Worm (Caenorhabditis elegans) whole organism, late embryonic: ENCODE results near the gene clec-139.

Experiments used
- C08G9.2 ChIP-seq: sonication (generic microtip); optimal IDR thresholded peaks from 2 replicates; lab custom pipeline; 2016; ENCODE audit warnings: mild to moderate bottlenecking, missing genetic modification characterization, moderate library complexity, missing compliant biosample characterization
- K02D7.2 ChIP-seq: sonication (generic microtip); optimal IDR thresholded peaks from 2 replicates; lab custom pipeline; 2017; ENCODE audit warnings: mild to moderate bottlenecking, missing genetic modification characterization, missing compliant biosample characterization
- Y22D7AL.16 ChIP-seq: sonication (generic microtip); optimal IDR thresholded peaks from 2 replicates; lab custom pipeline; 2016; ENCODE audit warnings: missing genetic modification characterization, missing compliant biosample characterization
- ama-1 ChIP-seq: fragments of 150-350 bp; optimal IDR thresholded peaks from 2 replicates; lab custom pipeline; 2014
- ceh-2 ChIP-seq: sonication (generic microtip); optimal IDR thresholded peaks from 2 replicates; lab custom pipeline; 2016; ENCODE audit warnings: missing genotype, missing genetic modification characterization, missing compliant biosample characterization
- ceh-24 ChIP-seq: sonication (generic microtip); optimal IDR thresholded peaks from 2 replicates; lab custom pipeline; 2016; ENCODE audit warnings: mild to moderate bottlenecking, missing genetic modification characterization, missing compliant biosample characterization
- ceh-30 ChIP-seq: fragments of 150-350 bp; optimal IDR thresholded peaks from 2 replicates; lab custom pipeline; 2014; ENCODE audit warnings: missing biosample characterization, missing genetic modification characterization
- ceh-45 ChIP-seq: fragments of 200-800 bp; sonication (Bioruptor generic); IDR thresholded peaks from 2 replicates; pipeline ENCODE4 v1.3.6; 2022; ENCODE audit warnings: missing genetic modification reagents, missing genetic modification characterization, missing compliant biosample characterization
- elt-2 ChIP-seq: sonication (generic microtip); optimal IDR thresholded peaks from 2 replicates; lab custom pipeline; 2016; ENCODE audit warnings: missing genetic modification reagents, missing genetic modification characterization, missing compliant biosample characterization
- ets-4 ChIP-seq: sonication (generic microtip); optimal IDR thresholded peaks from 2 replicates; lab custom pipeline; 2016; ENCODE audit warnings: missing genetic modification characterization, missing compliant biosample characterization
- fkh-10 ChIP-seq: fragments of 150-350 bp; optimal IDR thresholded peaks from 2 replicates; lab custom pipeline; 2014; ENCODE audit warnings: missing biosample characterization, missing genetic modification reagents, missing genetic modification characterization
- fkh-6 ChIP-seq: sonication (generic microtip); optimal IDR thresholded peaks from 2 replicates; lab custom pipeline; 2016; ENCODE audit warnings: missing genetic modification characterization, missing compliant biosample characterization
- hlh-13 ChIP-seq: fragments of 200-800 bp; sonication (Bioruptor generic); optimal IDR thresholded peaks from 2 replicates; lab custom pipeline; 2018; ENCODE audit warnings: mild to moderate bottlenecking, missing genetic modification characterization, missing compliant biosample characterization
- hlh-6 ChIP-seq: sonication (generic microtip); optimal IDR thresholded peaks from 2 replicates; lab custom pipeline; 2016; ENCODE audit warnings: missing genotype, missing genetic modification characterization, missing compliant biosample characterization
- lin-11 ChIP-seq: fragments of 200-800 bp; sonication (Bioruptor generic); optimal IDR thresholded peaks from 2 replicates; lab custom pipeline; 2018; ENCODE audit warnings: mild to moderate bottlenecking, missing genetic modification characterization, missing compliant biosample characterization
- mec-3 ChIP-seq: sonication (generic microtip); optimal IDR thresholded peaks from 2 replicates; lab custom pipeline; 2016; ENCODE audit warnings: borderline replicate concordance, missing genetic modification characterization, missing compliant biosample characterization
- nfya-1 ChIP-seq: sonication (generic microtip); optimal IDR thresholded peaks from 2 replicates; lab custom pipeline; 2017; ENCODE audit warnings: missing genetic modification characterization, mild to moderate bottlenecking, missing compliant biosample characterization, antibody characterized with exemption, moderate library complexity
- nhr-232 ChIP-seq: sonication (generic microtip); optimal IDR thresholded peaks from 2 replicates; lab custom pipeline; 2016; ENCODE audit warnings: missing genetic modification characterization, missing compliant biosample characterization
- pag-3 ChIP-seq: sonication (generic microtip); optimal IDR thresholded peaks from 2 replicates; lab custom pipeline; 2016; ENCODE audit warnings: missing compliant biosample characterization, missing genetic modification characterization, borderline replicate concordance
- pat-9 ChIP-seq: fragments of 200-800 bp; sonication (Bioruptor generic); optimal IDR thresholded peaks from 2 replicates; lab custom pipeline; 2018; ENCODE audit warnings: mild to moderate bottlenecking, missing genetic modification characterization, moderate library complexity, missing compliant biosample characterization
- pax-1 ChIP-seq: fragments of 150-350 bp; optimal IDR thresholded peaks from 2 replicates; lab custom pipeline; 2014; ENCODE audit warnings: missing biosample characterization, missing genetic modification characterization
- pha-2 ChIP-seq: sonication (generic microtip); optimal IDR thresholded peaks from 2 replicates; lab custom pipeline; 2017; ENCODE audit warnings: mild to moderate bottlenecking, missing genetic modification characterization, missing compliant biosample characterization
- pha-4 ChIP-seq: fragments of 150-350 bp; optimal IDR thresholded peaks from 2 replicates; lab custom pipeline; 2018; ENCODE audit warnings: missing biosample characterization, missing genetic modification reagents, missing genetic modification characterization
- ref-2 ChIP-seq: sonication (generic microtip); optimal IDR thresholded peaks from 2 replicates; lab custom pipeline; 2016; ENCODE audit warnings: missing genetic modification characterization, missing compliant biosample characterization
- rnt-1 ChIP-seq: sonication (generic microtip); optimal IDR thresholded peaks from 2 replicates; lab custom pipeline; 2016; ENCODE audit warnings: missing genetic modification characterization, missing compliant biosample characterization
- sox-2 ChIP-seq: fragments of 200-800 bp; sonication (Bioruptor generic); IDR thresholded peaks from 2 replicates; pipeline ENCODE4 v1.3.6; 2022; ENCODE audit warnings: missing genetic modification reagents, missing genetic modification characterization, missing compliant biosample characterization
- sox-4 ChIP-seq: sonication (generic microtip); optimal IDR thresholded peaks from 2 replicates; lab custom pipeline; 2017; ENCODE audit warnings: mild to moderate bottlenecking, missing genetic modification characterization, inconsistent platforms, missing compliant biosample characterization
- syd-9 ChIP-seq: sonication (generic microtip); optimal IDR thresholded peaks from 2 replicates; lab custom pipeline; 2016; ENCODE audit warnings: mild to moderate bottlenecking, missing genetic modification characterization, moderate library complexity, missing compliant biosample characterization
- tbx-2 ChIP-seq: sonication (generic microtip); optimal IDR thresholded peaks from 2 replicates; lab custom pipeline; 2016; ENCODE audit warnings: missing genetic modification characterization, missing compliant biosample characterization
- ttx-3 ChIP-seq: sonication (generic microtip); optimal IDR thresholded peaks from 2 replicates; lab custom pipeline; 2016; ENCODE audit warnings: missing genetic modification reagents, missing genetic modification characterization, missing compliant biosample characterization
- unc-3 ChIP-seq, 2 experiments: fragments of 200-800 bp in 1 of 2; sonication (Bioruptor generic) in 1 of 2; sonication (generic microtip) in 1 of 2; conservative IDR thresholded peaks in 1 of 2; optimal IDR thresholded peaks in 1 of 2; 2 replicates each; pipeline versions ENCODE4 v1.3.6 to Lab custom; 2016 to 2022; ENCODE audit warnings: missing compliant biosample characterization in 2 of 2, missing genetic modification characterization in 2 of 2, missing genetic modification reagents in 1 of 2
- unc-42 ChIP-seq: sonication (generic microtip); optimal IDR thresholded peaks from 2 replicates; lab custom pipeline; 2016; ENCODE audit warnings: missing genotype, missing genetic modification characterization, missing compliant biosample characterization
- unc-55 ChIP-seq: sonication (generic microtip); optimal IDR thresholded peaks from 2 replicates; lab custom pipeline; 2017; ENCODE audit warnings: missing biosample characterization, missing genetic modification reagents, missing genetic modification characterization

The clec-139 gene

DNA sequence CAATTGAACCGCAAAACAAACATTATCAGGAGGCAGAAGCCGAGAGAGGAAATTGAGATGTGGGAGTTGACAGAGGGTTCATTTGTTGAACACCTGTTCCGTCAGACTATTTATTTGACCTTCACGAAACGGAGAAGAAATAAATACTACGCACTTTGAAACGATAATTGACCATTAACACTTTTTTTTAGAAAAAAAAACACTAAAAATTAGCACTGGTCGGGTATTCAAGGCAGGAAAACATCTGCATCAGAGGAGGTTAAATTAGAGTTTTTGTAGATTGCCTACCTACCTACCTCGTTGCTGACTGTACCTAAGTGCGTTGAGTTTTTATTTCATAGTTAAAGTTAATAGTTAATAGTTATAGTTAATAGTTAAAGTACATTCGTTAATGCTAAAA lies 28.5 kb upstream of the clec-139 start:
- no peak for TF ChIP-seq ceh-24 (tag; lab: Kevin White, UChicago)
- TF ChIP-seq pax-1 (tag; lab: Kevin White, UChicago), result peak; percentile 8
- no peak for TF ChIP-seq sox-2 (GFP tag; lab: Robert Waterston, UW)
- TF ChIP-seq ttx-3 (tag; lab: Kevin White, UChicago), result no peak
- no peak for TF ChIP-seq pag-3 (tag; lab: Kevin White, UChicago)

DNA sequence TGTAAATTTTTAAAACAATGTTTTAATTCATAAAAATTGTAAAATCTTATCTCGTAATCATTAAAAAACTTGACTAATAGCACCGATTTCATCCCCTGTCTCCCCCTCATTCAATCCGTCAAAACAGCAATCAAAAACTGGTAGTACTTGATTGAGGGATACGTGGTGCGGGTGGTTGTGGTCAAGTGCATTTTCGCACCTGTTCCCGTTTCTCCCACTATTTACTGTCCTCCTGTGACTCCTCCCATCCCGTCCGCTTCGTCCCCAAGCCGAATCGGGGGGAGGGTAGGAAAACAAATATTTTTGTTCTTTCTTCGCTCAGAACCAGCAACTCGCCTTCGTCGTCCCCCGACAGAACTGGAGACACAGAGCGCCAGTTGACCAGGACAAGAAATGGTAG lies 27.2 kb upstream of the clec-139 start, which contains the start of gene lgc-27:
Gene lgc-27 (plus strand): TSS at position 301 of the 400 bp plus-strand sequence.
- TF ChIP-seq tbx-2 (tag; lab: Kevin White, UChicago) (peak; percentile 44), Y22D7AL.16 (tag; lab: Kevin White, UChicago) (no peak), pha-2 (tag; lab: Kevin White, UChicago) (no peak), lin-11 (tag; lab: Kevin White, UChicago) (no peak), C08G9.2 (no peak)

DNA sequence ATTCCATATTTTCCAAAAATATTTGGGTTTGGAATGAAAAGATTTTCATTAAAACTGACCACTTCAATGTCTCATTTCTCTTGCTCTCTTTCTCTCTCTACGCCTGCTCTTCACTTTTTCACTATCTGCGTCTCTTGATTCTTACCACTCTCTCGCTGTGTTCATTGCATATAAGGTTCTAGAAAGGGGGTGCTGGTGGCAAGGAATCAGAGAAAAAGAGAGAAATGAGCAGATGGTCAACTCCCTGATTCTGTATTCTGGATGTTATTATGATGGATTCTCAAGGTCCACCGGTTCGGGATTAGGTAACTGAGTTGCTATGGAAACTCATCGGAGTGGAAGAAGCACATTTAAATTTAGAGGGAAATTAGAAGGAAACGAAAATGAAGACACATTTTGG lies 19.2 kb upstream of the clec-139 start:
- TF ChIP-seq hlh-13, result no peak
- peak; percentile 22 for TF ChIP-seq ref-2 (tag; lab: Kevin White, UChicago)
- peak; percentile 38 for TF ChIP-seq nfya-1 (tag; lab: Kevin White, UChicago)
- TF ChIP-seq fkh-6, result no peak
- TF ChIP-seq K02D7.2 (tag; lab: Kevin White, UChicago), result no peak

DNA sequence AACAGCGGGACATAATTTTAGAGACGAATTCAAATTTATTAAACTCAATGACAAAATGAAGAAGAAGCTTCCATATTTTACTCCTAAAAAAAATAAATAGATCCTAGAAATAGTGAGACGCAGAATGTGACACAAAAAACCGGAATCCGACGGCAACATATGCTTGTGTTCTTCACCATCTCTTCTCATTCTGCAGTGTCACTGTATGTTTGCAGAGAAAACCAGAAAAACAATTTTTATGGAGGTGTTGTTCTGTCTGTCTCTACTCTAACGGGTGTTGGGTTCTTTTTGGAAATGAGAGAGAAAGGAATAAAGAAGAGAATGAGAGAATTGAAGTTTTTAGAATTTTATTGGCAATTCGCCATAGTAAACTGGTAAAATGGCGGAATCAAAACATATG lies 17.3 kb upstream of the clec-139 start:
- TF ChIP-seq hlh-6 (tag; lab: Kevin White, UChicago), result no peak

DNA sequence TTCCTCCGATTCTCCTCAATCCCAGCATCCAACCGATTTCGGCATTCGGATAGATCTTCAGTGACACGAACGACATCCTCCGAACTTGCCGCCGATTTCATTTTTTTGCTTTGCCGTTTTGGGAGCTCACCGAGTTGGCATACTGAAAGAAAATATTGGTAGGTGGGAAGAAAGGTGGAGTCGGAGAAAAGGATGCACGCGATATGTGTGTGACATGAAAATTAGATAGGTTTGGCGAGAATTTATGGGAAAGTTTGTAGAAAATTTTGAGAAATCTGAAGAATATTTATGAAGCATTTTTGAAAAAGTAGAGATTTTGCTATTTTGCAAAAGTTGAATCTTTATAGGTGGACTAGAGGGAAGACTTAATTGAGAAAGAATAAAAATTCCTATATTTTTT lies 16.7 kb upstream of the clec-139 start, which contains the start of gene che-10:
Gene che-10 (minus strand): TSS at position 101 of the 400 bp plus-strand sequence.
- TF ChIP-seq pax-1 (tag; lab: Kevin White, UChicago), result no peak
- TF ChIP-seq syd-9 (tag; lab: Kevin White, UChicago), result no peak
- TF ChIP-seq pat-9 (tag; lab: Kevin White, UChicago), result no peak
- no peak for TF ChIP-seq pha-4
- no peak for TF ChIP-seq ceh-2 (tag; lab: Kevin White, UChicago)
- no peak for TF ChIP-seq sox-4 (tag; lab: Kevin White, UChicago)
- no peak for TF ChIP-seq unc-55 (GFP tag; lab: Kevin White, UChicago)
- no peak for TF ChIP-seq ceh-24 (tag; lab: Kevin White, UChicago)
- TF ChIP-seq hlh-13, result no peak
- no peak for TF ChIP-seq elt-2 (tag; lab: Kevin White, UChicago)
- TF ChIP-seq unc-3 (GFP tag; conservative IDR thresholded peaks at IDR 0.05; lab: Robert Waterston, UW), result no peak
- TF ChIP-seq unc-3 (tag; optimal IDR thresholded peaks at IDR 0.05; lab: Kevin White, UChicago), result no peak
- no peak for TF ChIP-seq lin-11 (tag; lab: Kevin White, UChicago)
- no peak for TF ChIP-seq unc-42
- TF ChIP-seq nhr-232 (tag; lab: Kevin White, UChicago), result no peak
- TF ChIP-seq ceh-45, result no peak
- no peak for TF ChIP-seq rnt-1 (tag; lab: Kevin White, UChicago)
- TF ChIP-seq hlh-6 (tag; lab: Kevin White, UChicago), result no peak
- TF ChIP-seq ceh-30 (tag; lab: Kevin White, UChicago), result no peak
- no peak for TF ChIP-seq ets-4 (tag; lab: Kevin White, UChicago)
- no peak for TF ChIP-seq Y22D7AL.16 (tag; lab: Kevin White, UChicago)

DNA sequence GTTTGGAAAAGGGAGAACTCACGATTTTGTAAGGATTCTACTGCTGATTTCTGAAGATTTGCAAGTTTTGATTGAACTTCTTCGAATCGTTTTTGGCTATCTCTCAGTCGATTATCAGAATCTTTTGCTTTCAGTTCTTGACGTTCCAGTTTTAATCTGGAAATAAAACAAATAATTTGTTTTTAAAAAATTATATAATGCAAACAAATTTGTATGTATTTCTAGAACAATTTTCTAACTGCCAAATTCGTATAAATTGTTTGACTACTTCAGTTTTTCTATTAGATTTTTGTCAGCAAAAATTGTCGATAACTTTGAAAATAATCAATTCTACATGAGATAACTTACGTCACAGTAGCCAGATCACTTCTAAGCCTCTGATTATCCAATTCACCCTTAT lies 9.9 kb upstream of the clec-139 start:
- TF ChIP-seq ttx-3 (tag; lab: Kevin White, UChicago), result no peak
- TF ChIP-seq ama-1, result no peak
- TF ChIP-seq pha-2 (tag; lab: Kevin White, UChicago), result no peak
- no peak for TF ChIP-seq fkh-10 (GFP tag; lab: Kevin White, UChicago)
- no peak for TF ChIP-seq unc-55 (GFP tag; lab: Kevin White, UChicago)
- TF ChIP-seq elt-2 (tag; lab: Kevin White, UChicago), result no peak
- TF ChIP-seq mec-3 (tag; lab: Kevin White, UChicago), result no peak
- no peak for TF ChIP-seq ceh-2 (tag; lab: Kevin White, UChicago)
